Worm (Caenorhabditis elegans): Measurements from ENCODE around the gene M60.4.

DNA sequence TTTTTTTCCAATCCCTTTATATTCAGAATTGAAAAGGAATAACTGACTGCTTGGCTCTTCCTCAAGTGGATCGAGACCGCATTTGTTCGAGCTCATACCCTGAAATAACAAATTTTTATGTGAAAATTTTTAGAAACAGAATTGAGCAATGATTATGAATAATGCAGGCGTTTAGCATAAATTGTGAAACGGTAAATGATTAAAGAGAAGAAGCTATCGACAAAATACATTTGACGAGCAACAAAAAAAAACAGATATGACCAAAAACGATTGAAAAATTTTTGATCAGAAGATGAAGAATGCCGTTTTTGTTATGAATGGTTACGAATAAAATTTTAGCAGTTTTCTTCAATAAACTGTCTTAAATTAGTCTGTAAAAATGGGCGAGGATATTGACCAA lies 32.4 kb downstream of the M60.4 start, which contains the start of gene C17H11.6:
- no peak for TF ChIP-seq klf-2 (GFP tag; conservative IDR thresholded peaks at IDR 0.05)
- TF ChIP-seq ztf-29 (GFP tag; IDR thresholded peaks at IDR 0.05): no peak
- no peak for TF ChIP-seq med-1 (GFP tag; optimal IDR thresholded peaks at IDR 0.05; ENCODE audit: insufficient read depth)
- no peak for TF ChIP-seq tab-1 (GFP tag; IDR thresholded peaks at IDR 0.05)
- TF ChIP-seq cog-1 (tag; optimal IDR thresholded peaks at IDR 0.05): no peak
- TF ChIP-seq flt-1 (GFP tag; IDR thresholded peaks at IDR 0.05): no peak
- no peak for TF ChIP-seq ref-1 (GFP tag; conservative IDR thresholded peaks at IDR 0.05)
- TF ChIP-seq T22C8.4 (GFP tag; IDR thresholded peaks at IDR 0.05): no peak
